Worm (Caenorhabditis elegans) whole organism, midembryonic: ENCODE data around the gene tat-4.

Source experiments
- T22C8.4 ChIP-seq: fragments of 200-800 bp; sonication (Bioruptor generic); IDR thresholded peaks from 2 replicates; pipeline ENCODE4 v1.3.6; 2022; ENCODE audit warnings: missing genetic modification characterization, missing compliant biosample characterization
- cog-1 ChIP-seq: sonication (generic microtip); optimal IDR thresholded peaks from 2 replicates; lab custom pipeline; 2016; ENCODE audit warnings: missing genetic modification characterization, missing compliant biosample characterization
- flt-1 ChIP-seq: fragments of 200-800 bp; sonication (Bioruptor generic); IDR thresholded peaks from 2 replicates; pipeline ENCODE4 v1.3.6; 2022; ENCODE audit warnings: missing genetic modification characterization, missing compliant biosample characterization
- klf-2 ChIP-seq: fragments of 200-800 bp; sonication (Bioruptor generic); conservative IDR thresholded peaks from 2 replicates; pipeline ENCODE4 v1.3.6; 2022; ENCODE audit warnings: missing genetic modification reagents, missing genetic modification characterization, missing compliant biosample characterization
- med-1 ChIP-seq: sonication (generic microtip); optimal IDR thresholded peaks from 2 replicates; lab custom pipeline; 2017; ENCODE audit warnings: missing genetic modification characterization, mild to moderate bottlenecking, missing compliant biosample characterization, antibody characterized with exemption, missing genetic modification reagents; ENCODE audit not compliant: insufficient read depth
- ref-1 ChIP-seq: fragments of 200-800 bp; sonication (Bioruptor generic); conservative IDR thresholded peaks from 2 replicates; pipeline ENCODE4 v1.3.6; 2022; ENCODE audit warnings: missing genetic modification reagents, missing genetic modification characterization, missing compliant biosample characterization
- tab-1 ChIP-seq: fragments of 200-800 bp; sonication (Bioruptor generic); IDR thresholded peaks from 2 replicates; pipeline ENCODE4 v1.3.6; 2022; ENCODE audit warnings: missing genetic modification characterization, missing compliant biosample characterization
- ztf-23 ChIP-seq: fragments of 200-800 bp; sonication (Bioruptor generic); IDR thresholded peaks from 2 replicates; pipeline ENCODE4 v1.3.6; 2022; ENCODE audit warnings: missing genetic modification reagents, missing genetic modification characterization, missing compliant biosample characterization
- ztf-29 ChIP-seq: fragments of 200-800 bp; sonication (Bioruptor generic); IDR thresholded peaks from 2 replicates; pipeline ENCODE4 v1.3.6; 2022; ENCODE audit warnings: missing genetic modification reagents, missing genetic modification characterization, missing compliant biosample characterization

Gene tat-4

DNA sequence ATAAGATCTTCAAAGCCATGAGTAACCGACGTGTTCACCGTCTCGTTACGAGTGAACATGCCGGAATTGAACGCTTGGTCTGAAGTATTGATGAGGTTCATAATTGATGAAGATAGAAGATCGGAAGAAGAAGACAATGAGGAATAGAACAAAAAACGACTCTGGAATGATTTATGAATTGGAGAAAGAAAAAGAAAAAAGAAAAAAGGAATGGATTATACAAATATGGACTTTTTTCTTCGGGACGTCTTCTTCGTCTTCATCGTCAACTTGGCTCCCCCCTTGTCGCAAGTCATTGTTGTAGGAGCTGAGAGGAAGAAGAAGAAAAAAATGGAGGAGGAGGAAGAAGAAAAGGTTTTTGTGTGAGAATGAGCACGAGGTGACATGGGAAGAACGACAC, 17.1 kb downstream of the tat-4 start, which contains the start of gene srsy-2:
Gene srsy-2 (minus strand): TSS at position 101 of the 400 bp plus-strand sequence.
- TF ChIP-seq ref-1: no peak
- no peak for TF ChIP-seq flt-1 (GFP tag; lab: Robert Waterston, UW)
- no peak for TF ChIP-seq klf-2 (GFP tag; lab: Robert Waterston, UW)
- no peak for TF ChIP-seq ztf-23 (GFP tag; lab: Robert Waterston, UW)
- no peak for TF ChIP-seq cog-1 (tag; lab: Kevin White, UChicago)
- no peak for TF ChIP-seq T22C8.4 (GFP tag; lab: Robert Waterston, UW)
- TF ChIP-seq tab-1: no peak
- no peak for TF ChIP-seq ztf-29 (GFP tag; lab: Robert Waterston, UW)
- TF ChIP-seq med-1 (GFP tag; lab: Kevin White, UChicago): no peak

DNA sequence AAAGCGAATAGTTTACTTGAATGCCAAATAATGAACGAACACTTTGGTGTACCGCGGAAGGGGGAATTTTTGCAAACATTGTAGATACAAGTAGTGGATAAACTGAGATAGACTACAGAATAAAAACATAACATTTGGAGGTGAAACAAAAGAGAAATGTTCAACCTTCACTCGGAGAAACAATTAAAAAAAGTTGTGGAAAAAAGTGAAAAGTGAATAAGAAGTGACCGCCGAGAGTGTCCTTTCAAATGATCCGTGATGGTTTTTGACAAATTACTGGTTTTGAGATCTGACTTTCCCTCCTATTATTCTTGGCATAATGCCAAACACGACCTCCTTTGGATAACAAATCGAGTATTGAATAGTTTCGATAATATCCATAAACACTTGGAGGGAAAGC, 20.3 kb downstream of the tat-4 start:
- TF ChIP-seq tab-1: no peak
- no peak for TF ChIP-seq ztf-29 (GFP tag; lab: Robert Waterston, UW)
- no peak for TF ChIP-seq flt-1 (GFP tag; lab: Robert Waterston, UW)
- no peak for TF ChIP-seq ref-1
- TF ChIP-seq cog-1 (tag; lab: Kevin White, UChicago): no peak
- TF ChIP-seq med-1 (GFP tag; lab: Kevin White, UChicago): no peak
- no peak for TF ChIP-seq klf-2 (GFP tag; lab: Robert Waterston, UW)
- TF ChIP-seq ztf-23 (GFP tag; lab: Robert Waterston, UW): no peak
- no peak for TF ChIP-seq T22C8.4 (GFP tag; lab: Robert Waterston, UW)

DNA sequence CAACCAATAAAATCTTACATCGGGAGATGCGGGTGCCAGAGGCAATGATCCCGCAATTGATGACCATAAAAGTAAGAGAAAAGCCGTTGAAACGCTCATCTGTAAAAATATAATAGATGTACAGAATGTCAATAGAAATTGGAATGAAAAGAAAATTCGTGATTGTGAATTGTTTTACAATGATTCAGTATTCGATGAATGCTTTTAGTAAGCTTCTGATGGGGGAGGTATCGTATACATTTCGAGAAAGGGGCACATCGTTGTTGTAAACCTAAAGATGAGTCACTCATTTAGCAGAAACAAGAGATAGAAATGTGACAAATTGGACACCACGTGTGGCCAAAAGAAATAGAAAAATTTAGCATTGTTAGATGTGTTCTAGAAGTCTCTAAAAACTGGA, 21.5 kb downstream of the tat-4 start, which contains the start of gene C30B5.6:
Gene C30B5.6 (minus strand): TSS at position 101 of the 400 bp plus-strand sequence.
- TF ChIP-seq cog-1 (tag; lab: Kevin White, UChicago): no peak
- no peak for TF ChIP-seq T22C8.4 (GFP tag; lab: Robert Waterston, UW)
- TF ChIP-seq klf-2 (GFP tag; lab: Robert Waterston, UW): no peak
- no peak for TF ChIP-seq tab-1
- TF ChIP-seq ref-1: no peak
- TF ChIP-seq ztf-23 (GFP tag; lab: Robert Waterston, UW): no peak
- no peak for TF ChIP-seq med-1 (GFP tag; lab: Kevin White, UChicago)
- TF ChIP-seq ztf-29 (GFP tag; lab: Robert Waterston, UW): no peak
- TF ChIP-seq flt-1 (GFP tag; lab: Robert Waterston, UW): no peak

DNA sequence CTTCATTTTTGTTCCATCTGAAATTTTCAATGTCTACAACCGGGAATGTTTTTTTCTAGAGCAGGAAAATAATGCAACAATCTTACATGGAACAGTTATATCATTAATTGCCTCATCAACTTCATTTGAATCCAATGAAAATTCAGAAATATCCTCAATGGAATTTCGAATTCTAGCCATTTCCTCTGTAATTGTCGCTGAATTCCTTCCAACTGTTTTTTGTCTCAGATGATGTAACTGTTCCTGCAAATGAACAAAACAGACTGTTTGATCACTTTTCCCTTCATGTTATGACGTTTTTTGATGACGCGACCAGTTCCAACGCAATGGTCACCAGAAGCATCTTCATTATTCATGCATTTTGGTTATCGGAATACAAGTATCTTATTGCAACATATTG, 22.6 kb downstream of the tat-4 start:
- TF ChIP-seq T22C8.4 (GFP tag; lab: Robert Waterston, UW) (no peak), ztf-23 (GFP tag; lab: Robert Waterston, UW) (no peak), klf-2 (GFP tag; lab: Robert Waterston, UW) (no peak), ref-1 (no peak), flt-1 (GFP tag; lab: Robert Waterston, UW) (no peak), ztf-29 (GFP tag; lab: Robert Waterston, UW) (no peak), med-1 (GFP tag; lab: Kevin White, UChicago) (no peak), tab-1 (no peak), cog-1 (tag; lab: Kevin White, UChicago) (no peak)

DNA sequence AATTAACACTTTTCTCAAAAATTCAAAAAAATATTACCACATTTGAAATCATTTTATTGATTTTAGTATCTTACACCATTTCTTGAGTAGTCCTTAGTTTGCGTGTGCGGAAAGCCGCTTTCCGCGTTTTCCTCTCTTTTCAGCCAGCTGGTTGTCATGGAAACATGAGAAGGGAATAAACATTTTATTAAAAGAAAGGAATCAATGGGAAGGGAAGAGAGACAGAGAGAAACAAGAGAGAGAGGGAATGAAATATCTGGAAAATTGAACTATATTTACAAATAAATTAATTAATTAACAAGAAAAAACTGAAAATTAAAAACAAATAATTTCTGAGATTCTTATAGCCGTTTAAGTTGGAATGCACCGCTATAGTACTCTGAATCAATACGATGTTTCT, 24.7 kb downstream of the tat-4 start, which contains the start of gene mks-2:
Gene mks-2 (minus strand): TSS at position 101 of the 400 bp plus-strand sequence.
- TF ChIP-seq flt-1 (GFP tag; lab: Robert Waterston, UW) (no peak), ztf-23 (GFP tag; lab: Robert Waterston, UW) (no peak), ref-1 (no peak), klf-2 (GFP tag; lab: Robert Waterston, UW) (no peak), tab-1 (no peak), T22C8.4 (GFP tag; lab: Robert Waterston, UW) (no peak), med-1 (GFP tag; lab: Kevin White, UChicago) (no peak), ztf-29 (GFP tag; lab: Robert Waterston, UW) (no peak), cog-1 (tag; lab: Kevin White, UChicago) (no peak)

DNA sequence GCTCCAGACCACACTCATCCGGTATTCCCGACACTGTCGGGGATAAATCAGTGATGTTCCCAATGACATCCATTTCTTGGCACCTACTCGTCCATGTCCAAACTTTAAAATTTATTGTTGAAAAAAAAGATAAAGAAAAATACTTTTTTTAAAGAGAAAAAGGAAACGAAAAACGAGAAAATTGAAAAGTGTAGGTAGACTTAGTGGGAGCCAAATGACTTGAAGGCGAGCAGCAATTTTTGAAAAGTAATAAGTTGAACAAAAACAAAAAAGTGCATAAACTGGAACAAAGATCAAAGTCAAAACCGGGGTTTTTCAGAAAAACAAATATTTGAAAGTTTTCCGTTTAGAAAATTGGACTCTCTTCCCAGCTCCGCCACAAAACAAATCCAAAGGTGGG, 36.0 kb downstream of the tat-4 start, which contains the start of gene daf-37:
Gene daf-37 (minus strand): TSS at position 101 of the 400 bp plus-strand sequence.
- TF ChIP-seq med-1 (GFP tag; lab: Kevin White, UChicago) (no peak), T22C8.4 (GFP tag; lab: Robert Waterston, UW) (no peak), ztf-23 (GFP tag; lab: Robert Waterston, UW) (no peak), tab-1 (no peak), flt-1 (GFP tag; lab: Robert Waterston, UW) (no peak), klf-2 (GFP tag; lab: Robert Waterston, UW) (no peak), cog-1 (tag; lab: Kevin White, UChicago) (no peak), ref-1 (no peak), ztf-29 (GFP tag; lab: Robert Waterston, UW) (no peak)

DNA sequence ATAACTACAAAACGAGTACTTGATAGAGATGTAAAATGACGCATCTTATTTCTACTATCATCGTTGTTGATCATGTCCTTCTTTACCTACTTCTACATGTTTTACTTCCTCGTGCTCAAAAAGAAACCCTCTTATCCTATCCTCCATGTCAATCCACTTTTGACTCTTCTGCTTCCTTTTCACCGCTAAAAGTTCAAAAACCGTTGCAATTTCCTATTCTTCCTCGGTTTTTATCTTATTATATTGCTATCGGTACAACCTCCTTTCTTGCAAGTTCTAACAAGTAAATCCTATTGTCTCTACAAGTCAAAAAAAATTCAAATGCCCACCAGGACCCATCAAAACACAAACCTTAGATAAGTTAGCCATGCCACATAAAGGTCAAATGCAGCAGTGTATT, 36.8 kb downstream of the tat-4 start:
- TF ChIP-seq tab-1 (no peak), ztf-29 (GFP tag; lab: Robert Waterston, UW) (no peak), ref-1 (no peak), T22C8.4 (GFP tag; lab: Robert Waterston, UW) (no peak), klf-2 (GFP tag; lab: Robert Waterston, UW) (no peak), ztf-23 (GFP tag; lab: Robert Waterston, UW) (no peak), cog-1 (tag; lab: Kevin White, UChicago) (no peak), flt-1 (GFP tag; lab: Robert Waterston, UW) (no peak), med-1 (GFP tag; lab: Kevin White, UChicago) (no peak)

DNA sequence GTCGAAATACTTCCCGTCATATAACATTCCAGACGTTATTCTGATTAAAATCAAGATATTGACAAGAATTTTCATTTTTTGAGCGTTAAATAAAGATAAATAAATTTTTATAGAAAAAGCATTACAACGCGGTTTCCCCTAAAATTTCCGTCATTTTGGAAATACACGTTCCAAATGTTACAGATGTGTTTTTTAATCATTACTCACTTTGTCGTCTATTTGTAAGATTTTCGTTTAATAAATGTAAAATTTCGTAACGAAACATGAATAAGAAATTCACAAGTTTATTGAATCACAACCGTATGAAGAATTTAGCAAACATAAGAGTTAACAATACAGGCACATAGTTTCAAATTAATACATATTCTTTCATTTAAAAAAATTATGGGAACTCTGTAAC, 41.2 kb downstream of the tat-4 start, which contains the start of gene C30B5.17:
Gene C30B5.17 (minus strand): TSS at position 101 of the 400 bp plus-strand sequence.
- no peak for TF ChIP-seq T22C8.4 (GFP tag; lab: Robert Waterston, UW)
- TF ChIP-seq med-1 (GFP tag; lab: Kevin White, UChicago): no peak
- no peak for TF ChIP-seq tab-1
- no peak for TF ChIP-seq cog-1 (tag; lab: Kevin White, UChicago)
- no peak for TF ChIP-seq ztf-23 (GFP tag; lab: Robert Waterston, UW)
- no peak for TF ChIP-seq ref-1
- no peak for TF ChIP-seq flt-1 (GFP tag; lab: Robert Waterston, UW)
- no peak for TF ChIP-seq ztf-29 (GFP tag; lab: Robert Waterston, UW)

DNA sequence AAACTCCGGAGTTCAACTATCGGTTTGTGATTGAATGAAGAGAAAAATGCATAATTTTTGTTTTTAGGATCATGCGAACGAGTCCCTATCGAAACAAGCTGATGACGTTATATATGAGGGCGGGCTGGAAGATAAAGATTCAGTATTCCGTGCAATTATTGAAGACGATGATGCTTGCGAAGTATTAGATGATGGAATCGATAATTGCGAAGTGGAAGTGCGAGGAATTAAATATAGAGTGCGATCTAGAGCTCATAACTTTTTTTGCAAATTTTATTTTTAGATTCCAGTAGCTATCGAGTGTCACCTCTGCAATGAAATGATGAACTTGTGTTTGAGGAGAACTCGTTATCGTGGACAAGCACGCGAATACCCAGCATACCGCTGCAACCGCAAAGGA, 45.1 kb downstream of the tat-4 start:
- TF ChIP-seq T22C8.4 (GFP tag; lab: Robert Waterston, UW) (no peak), tab-1 (no peak), klf-2 (GFP tag; lab: Robert Waterston, UW) (no peak), cog-1 (tag; lab: Kevin White, UChicago) (no peak), flt-1 (GFP tag; lab: Robert Waterston, UW) (no peak), ztf-29 (GFP tag; lab: Robert Waterston, UW) (no peak), ref-1 (no peak), ztf-23 (GFP tag; lab: Robert Waterston, UW) (no peak), med-1 (GFP tag; lab: Kevin White, UChicago) (no peak)
